Fruit fly (Drosophila melanogaster) whole organism, embryonic: ENCODE results near the gene ckd.

ENCODE experiments used
- Adf1 ChIP-seq: fragments of 200-800 bp; sonication (Bioruptor generic); IDR thresholded peaks from 2 replicates; pipeline ENCODE4 v1.3.6; 2022; ENCODE audit warnings: missing biosample characterization, missing genetic modification characterization
- B-H1 ChIP-seq: fragments of 200-800 bp; sonication (Bioruptor generic); IDR thresholded peaks from 3 replicates; pipeline ENCODE4 v1.3.6; 2022; ENCODE audit warnings: missing biosample characterization, missing genetic modification characterization
- CG10543 ChIP-seq: fragments of 200-800 bp; sonication (Bioruptor generic); optimal IDR thresholded peaks from 3 replicates; lab custom pipeline; 2017; ENCODE audit warnings: missing biosample characterization, mild to moderate bottlenecking, missing genetic modification characterization, moderate library complexity
- CG10959 ChIP-seq: fragments of 200-800 bp; sonication (Bioruptor generic); IDR thresholded peaks from 2 replicates; pipeline ENCODE4 v1.3.6; 2022; ENCODE audit warnings: missing biosample characterization, missing genetic modification characterization
- CG11695 ChIP-seq: fragments of 200-800 bp; sonication (Bioruptor generic); IDR thresholded peaks from 3 replicates; pipeline ENCODE4 v1.3.6; 2022; ENCODE audit warnings: missing biosample characterization, missing genetic modification characterization
- CG12071 ChIP-seq: fragments of 200-800 bp; sonication (Bioruptor generic); optimal IDR thresholded peaks from 3 replicates; lab custom pipeline; 2018; ENCODE audit warnings: missing biosample characterization, mild to moderate bottlenecking, missing genetic modification characterization
- CG13296 ChIP-seq: fragments of 200-800 bp; sonication (Bioruptor generic); optimal IDR thresholded peaks from 3 replicates; lab custom pipeline; 2018; ENCODE audit warnings: missing biosample characterization, mild to moderate bottlenecking, missing genetic modification characterization
- CG16815 ChIP-seq: fragments of 200-800 bp; sonication (Bioruptor generic); optimal IDR thresholded peaks from 3 replicates; lab custom pipeline; 2017; ENCODE audit warnings: missing biosample characterization, mild to moderate bottlenecking, missing genetic modification characterization
- CG16863 ChIP-seq: fragments of 200-800 bp; sonication (Bioruptor generic); optimal IDR thresholded peaks from 3 replicates; lab custom pipeline; 2016; ENCODE audit warnings: missing biosample characterization, missing genetic modification characterization
- CG18599 ChIP-seq: fragments of 200-800 bp; sonication (Bioruptor generic); optimal IDR thresholded peaks from 3 replicates; lab custom pipeline; 2017; ENCODE audit warnings: missing biosample characterization, missing genetic modification characterization, mild to moderate bottlenecking, moderate library complexity, missing genetic modification reagents
- CG30431 ChIP-seq: fragments of 200-800 bp; sonication (Bioruptor generic); optimal IDR thresholded peaks from 2 replicates; lab custom pipeline; 2017; ENCODE audit warnings: missing biosample characterization, missing genetic modification characterization
- CG3065 ChIP-seq: fragments of 200-800 bp; sonication (Bioruptor generic); optimal IDR thresholded peaks from 2 replicates; lab custom pipeline; 2016; ENCODE audit warnings: missing biosample characterization, missing genetic modification characterization
- CG31224 ChIP-seq: fragments of 200-800 bp; sonication (Bioruptor generic); IDR thresholded peaks from 2 replicates; pipeline ENCODE4 v1.3.6; 2022; ENCODE audit warnings: missing biosample characterization, missing genetic modification characterization
- CG31365 ChIP-seq: fragments of 200-800 bp; sonication (Bioruptor generic); optimal IDR thresholded peaks from 2 replicates; lab custom pipeline; 2018; ENCODE audit warnings: missing biosample characterization, mild to moderate bottlenecking, missing genetic modification characterization
- CG3281 ChIP-seq: fragments of 200-800 bp; sonication (Bioruptor generic); optimal IDR thresholded peaks from 3 replicates; lab custom pipeline; 2017; ENCODE audit warnings: missing biosample characterization, mild to moderate bottlenecking, missing genetic modification characterization
- CG3838 ChIP-seq: fragments of 200-800 bp; sonication (Bioruptor generic); optimal IDR thresholded peaks from 3 replicates; lab custom pipeline; 2016; ENCODE audit warnings: missing biosample characterization, missing genetic modification characterization
- CG4820 ChIP-seq: fragments of 200-800 bp; sonication (Bioruptor generic); optimal IDR thresholded peaks from 3 replicates; lab custom pipeline; 2016; ENCODE audit warnings: missing biosample characterization, missing genetic modification characterization
- CG4854 ChIP-seq: fragments of 200-800 bp; sonication (Bioruptor generic); optimal IDR thresholded peaks from 2 replicates; lab custom pipeline; 2016; ENCODE audit warnings: missing biosample characterization, missing genetic modification characterization, inconsistent platforms
- CG6791 ChIP-seq: fragments of 200-800 bp; sonication (Bioruptor generic); IDR thresholded peaks from 3 replicates; pipeline ENCODE4 v1.3.6; 2022; ENCODE audit warnings: missing biosample characterization, missing genetic modification characterization; ENCODE audit not compliant: partially characterized antibody
- CG7271 ChIP-seq: fragments of 200-800 bp; sonication (Bioruptor generic); optimal IDR thresholded peaks from 2 replicates; lab custom pipeline; 2018; ENCODE audit warnings: missing biosample characterization, mild to moderate bottlenecking, missing genetic modification characterization, moderate library complexity
- CG9727 ChIP-seq: fragments of 200-800 bp; sonication (Bioruptor generic); optimal IDR thresholded peaks from 3 replicates; lab custom pipeline; 2017; ENCODE audit warnings: missing biosample characterization, mild to moderate bottlenecking, missing genetic modification characterization
- Chrac-16 ChIP-seq: fragments of 200-800 bp; sonication (Bioruptor generic); optimal IDR thresholded peaks from 3 replicates; lab custom pipeline; 2016; ENCODE audit warnings: missing biosample characterization, missing genetic modification characterization
- Fer1 ChIP-seq: fragments of 200-800 bp; sonication (Bioruptor generic); optimal IDR thresholded peaks from 2 replicates; lab custom pipeline; 2017; ENCODE audit warnings: missing biosample characterization, mild to moderate bottlenecking, missing genetic modification characterization
- Gug ChIP-seq: fragments of 200-800 bp; sonication (Bioruptor generic); IDR thresholded peaks from 4 replicates; pipeline ENCODE4 v1.3.6; 2022; ENCODE audit warnings: missing biosample characterization, missing genetic modification characterization
- Hr3 ChIP-seq: fragments of 200-800 bp; sonication (Bioruptor generic); optimal IDR thresholded peaks from 3 replicates; lab custom pipeline; 2016; ENCODE audit warnings: missing biosample characterization, missing genetic modification characterization
- Mes4 ChIP-seq: fragments of 200-800 bp; sonication (Bioruptor generic); optimal IDR thresholded peaks from 2 replicates; lab custom pipeline; 2016; ENCODE audit warnings: missing biosample characterization, missing genetic modification characterization
- Neu2 ChIP-seq: fragments of 200-800 bp; sonication (Bioruptor generic); optimal IDR thresholded peaks from 3 replicates; lab custom pipeline; 2016; ENCODE audit warnings: missing biosample characterization, missing genetic modification characterization, borderline replicate concordance
- Sry-β ChIP-seq: fragments of 200-800 bp; sonication (Bioruptor generic); optimal IDR thresholded peaks from 2 replicates; lab custom pipeline; 2018; ENCODE audit warnings: missing biosample characterization, mild to moderate bottlenecking, missing genetic modification characterization, moderate library complexity
- al ChIP-seq: fragments of 200-800 bp; sonication (Bioruptor generic); IDR thresholded peaks from 2 replicates; pipeline ENCODE4 v1.3.6; 2022; ENCODE audit warnings: missing biosample characterization, missing genetic modification characterization
- ap ChIP-seq: fragments of 200-800 bp; sonication (Bioruptor generic); IDR thresholded peaks from 2 replicates; pipeline ENCODE4 v1.3.6; 2022; ENCODE audit warnings: missing biosample characterization, missing genetic modification characterization
- ato ChIP-seq: fragments of 200-800 bp; sonication (Bioruptor generic); IDR thresholded peaks from 2 replicates; pipeline ENCODE4 v1.3.6; 2022; ENCODE audit warnings: missing biosample characterization, missing genetic modification characterization; ENCODE audit not compliant: partially characterized antibody
- az2 ChIP-seq: fragments of 200-800 bp; sonication (Bioruptor generic); optimal IDR thresholded peaks from 3 replicates; lab custom pipeline; 2016; ENCODE audit warnings: missing biosample characterization, missing genetic modification characterization
- bcd ChIP-seq: fragments of 200-800 bp; sonication (Bioruptor generic); optimal IDR thresholded peaks from 2 replicates; lab custom pipeline; 2017; ENCODE audit warnings: missing biosample characterization, mild to moderate bottlenecking, missing genetic modification characterization
- btn ChIP-seq: fragments of 200-800 bp; sonication (Bioruptor generic); optimal IDR thresholded peaks from 2 replicates; lab custom pipeline; 2016; ENCODE audit warnings: missing biosample characterization, missing genetic modification characterization
- cato ChIP-seq: fragments of 200-800 bp; sonication (Bioruptor generic); optimal IDR thresholded peaks from 2 replicates; lab custom pipeline; 2016; ENCODE audit warnings: missing biosample characterization, missing genetic modification characterization, borderline replicate concordance
- crc ChIP-seq: fragments of 200-800 bp; sonication (Bioruptor generic); optimal IDR thresholded peaks from 2 replicates; lab custom pipeline; 2016; ENCODE audit warnings: missing biosample characterization, missing genetic modification characterization
- cwo ChIP-seq: fragments of 200-800 bp; sonication (Bioruptor generic); optimal IDR thresholded peaks from 3 replicates; lab custom pipeline; 2017; ENCODE audit warnings: missing biosample characterization, missing genetic modification characterization, mild to moderate bottlenecking, moderate library complexity, missing genetic modification reagents
- dati ChIP-seq: fragments of 200-800 bp; sonication (Bioruptor generic); IDR thresholded peaks from 2 replicates; pipeline ENCODE4 v1.3.6; 2022; ENCODE audit warnings: missing biosample characterization, missing genetic modification characterization
- ems ChIP-seq: fragments of 200-800 bp; sonication (Bioruptor generic); optimal IDR thresholded peaks from 3 replicates; lab custom pipeline; 2016; ENCODE audit warnings: missing biosample characterization, missing genetic modification characterization
- ewg ChIP-seq: fragments of 200-800 bp; sonication (Bioruptor generic); optimal IDR thresholded peaks from 3 replicates; lab custom pipeline; 2017; ENCODE audit warnings: mild to moderate bottlenecking, missing biosample characterization, missing genetic modification reagents, missing genetic modification characterization
- hb ChIP-seq: fragments of 200-800 bp; sonication (Bioruptor generic); IDR thresholded peaks from 3 replicates; pipeline ENCODE4 v1.3.6; 2022; ENCODE audit warnings: missing biosample characterization, missing genetic modification characterization; ENCODE audit not compliant: partially characterized antibody
- inv ChIP-seq: fragments of 200-800 bp; sonication (Bioruptor generic); IDR thresholded peaks from 2 replicates; pipeline ENCODE4 v1.3.6; 2022; ENCODE audit warnings: missing biosample characterization, missing genetic modification characterization; ENCODE audit not compliant: partially characterized antibody
- nau ChIP-seq: fragments of 200-800 bp; sonication (Bioruptor generic); optimal IDR thresholded peaks from 3 replicates; lab custom pipeline; 2017; ENCODE audit warnings: missing biosample characterization, mild to moderate bottlenecking, missing genetic modification characterization, missing genetic modification reagents
- pita ChIP-seq: fragments of 200-800 bp; sonication (Bioruptor generic); optimal IDR thresholded peaks from 2 replicates; lab custom pipeline; 2017; ENCODE audit warnings: missing biosample characterization, mild to moderate bottlenecking, missing genetic modification characterization
- pum ChIP-seq: fragments of 200-800 bp; sonication (Bioruptor generic); optimal IDR thresholded peaks from 2 replicates; lab custom pipeline; 2016; ENCODE audit warnings: missing biosample characterization, missing genetic modification characterization
- shn ChIP-seq: fragments of 200-800 bp; sonication (Bioruptor generic); optimal IDR thresholded peaks from 3 replicates; lab custom pipeline; 2016; ENCODE audit warnings: missing biosample characterization, missing genetic modification characterization
- slbo ChIP-seq: fragments of 200-800 bp; sonication (Bioruptor generic); IDR thresholded peaks from 2 replicates; pipeline ENCODE4 v1.3.6; 2022; ENCODE audit warnings: missing biosample characterization, missing genetic modification characterization
- tio ChIP-seq: fragments of 200-800 bp; sonication (Bioruptor generic); optimal IDR thresholded peaks from 2 replicates; lab custom pipeline; 2017; ENCODE audit warnings: missing biosample characterization, missing genetic modification characterization, inconsistent platforms
- ttk ChIP-seq: fragments of 200-800 bp; sonication (Bioruptor generic); IDR thresholded peaks from 2 replicates; pipeline ENCODE4 v2.1.2; 2022; ENCODE audit warnings: missing biosample characterization, missing genetic modification characterization
- vnd ChIP-seq: fragments of 200-800 bp; sonication (Bioruptor generic); IDR thresholded peaks from 3 replicates; pipeline ENCODE4 v1.3.6; 2022; ENCODE audit warnings: missing biosample characterization, missing genetic modification characterization; ENCODE audit not compliant: partially characterized antibody

Gene ckd

DNA sequence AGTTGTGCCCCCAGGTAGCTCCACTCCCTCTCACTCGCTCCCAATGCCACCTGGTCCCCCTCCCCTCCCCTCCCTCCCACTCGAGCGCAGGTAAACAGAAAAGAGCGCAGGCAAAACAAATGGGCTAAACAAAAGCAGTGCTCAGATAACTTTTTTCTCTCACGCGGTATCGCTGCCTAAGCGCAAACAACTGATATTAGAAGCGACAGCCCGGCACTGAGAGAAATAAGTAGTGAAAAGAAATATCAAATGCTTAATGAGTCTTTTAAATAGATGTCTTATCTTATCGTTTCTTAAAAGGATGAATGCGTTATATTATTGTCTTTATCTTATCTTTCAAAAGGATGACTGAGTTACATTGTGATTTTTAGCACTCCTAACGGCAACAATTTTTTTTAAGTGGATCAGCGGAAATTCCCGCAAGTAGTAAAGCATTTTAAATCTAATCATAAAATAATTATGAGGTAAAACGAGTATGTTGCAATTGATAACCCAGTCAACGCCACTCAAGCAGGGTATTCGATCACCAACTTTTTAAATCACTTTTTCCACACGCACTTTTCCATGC is 43.6 kb downstream of the ckd start (continued):
- TF ChIP-seq shn, result peak; percentile 74
- TF ChIP-seq CG6791 (GFP tag; lab: Robert Waterston, UW), result no peak; the same call in 2 of the 3 replicates
- peak; percentile 88 for TF ChIP-seq nau (GFP tag; lab: Kevin White, UChicago)
- peak; percentile 86 for TF ChIP-seq CG4854 (GFP tag; lab: Kevin White, UChicago)
- 0 out of 2 replicates have a peak, but pooled peaks have one; percentile 14 for TF ChIP-seq dati (GFP tag; lab: Robert Waterston, UW)
- TF ChIP-seq inv, result no peak
- TF ChIP-seq CG31365 (tag; lab: Kevin White, UChicago), result peak; percentile 68
- peak; percentile 69 for TF ChIP-seq CG3065 (GFP tag; lab: Kevin White, UChicago)
- TF ChIP-seq CG30431 (GFP tag; lab: Kevin White, UChicago), result peak; percentile 71
- TF ChIP-seq ewg (GFP tag; lab: Kevin White, UChicago), result peak; percentile 81
- TF ChIP-seq Neu2 (GFP tag; lab: Kevin White, UChicago), result no peak
- TF ChIP-seq CG11695 (GFP tag; lab: Robert Waterston, UW), result peak; percentile 94
- peak; percentile 90 for TF ChIP-seq CG4820 (GFP tag; lab: Kevin White, UChicago)
- peak; percentile 92 for TF ChIP-seq cwo (GFP tag; lab: Kevin White, UChicago)
- TF ChIP-seq Chrac-16 (GFP tag; lab: Kevin White, UChicago), result peak; percentile 89
- peak; percentile 88 for TF ChIP-seq ems (GFP tag; lab: Kevin White, UChicago)
- peak; percentile 78 for TF ChIP-seq Gug (GFP tag; lab: Robert Waterston, UW)
- peak; percentile 84 for TF ChIP-seq CG3838
- TF ChIP-seq crc (GFP tag; lab: Kevin White, UChicago), result peak; percentile 88
- TF ChIP-seq slbo (GFP tag; lab: Robert Waterston, UW), result peak; percentile 90
- TF ChIP-seq CG13296 (GFP tag; lab: Kevin White, UChicago), result peak; percentile 94
- TF ChIP-seq CG31224 (GFP tag; lab: Robert Waterston, UW), result peak; percentile 77
- TF ChIP-seq B-H1, result peak; percentile 79
- no peak for TF ChIP-seq vnd (GFP tag; lab: Robert Waterston, UW)
- peak; percentile 84 for TF ChIP-seq pum (GFP tag; lab: Kevin White, UChicago)
- peak; percentile 74 for TF ChIP-seq btn (GFP tag; lab: Kevin White, UChicago)
- TF ChIP-seq ttk, result peak; percentile 85
- peak; percentile 69 for TF ChIP-seq CG16815 (GFP tag; lab: Kevin White, UChicago)
- TF ChIP-seq tio (GFP tag; lab: Kevin White, UChicago), result peak; percentile 88
- TF ChIP-seq CG7271 (tag; lab: Kevin White, UChicago), result peak; percentile 62
- TF ChIP-seq CG10543 (GFP tag; lab: Kevin White, UChicago), result peak; percentile 83
- peak; percentile 90 for TF ChIP-seq ap (GFP tag; lab: Robert Waterston, UW)
- TF ChIP-seq cato (GFP tag; lab: Kevin White, UChicago), result peak; percentile 85
- TF ChIP-seq ato, result no peak
- TF ChIP-seq al (GFP tag; lab: Robert Waterston, UW), result peak; percentile 79
- TF ChIP-seq Adf1 (GFP tag; lab: Robert Waterston, UW), result peak; percentile 77
- TF ChIP-seq hb (GFP tag; lab: Robert Waterston, UW), result no peak
- peak; percentile 85 for TF ChIP-seq Mes4 (GFP tag; lab: Kevin White, UChicago)
- peak; percentile 73 for TF ChIP-seq CG10959 (GFP tag; lab: Robert Waterston, UW)
- peak; percentile 88 for TF ChIP-seq CG16863 (GFP tag; lab: Kevin White, UChicago)
- peak; percentile 96 for TF ChIP-seq Fer1 (GFP tag; lab: Kevin White, UChicago)
- TF ChIP-seq CG3281 (GFP tag; lab: Kevin White, UChicago), result peak; percentile 92
- peak; percentile 88 for TF ChIP-seq Hr3 (GFP tag; lab: Kevin White, UChicago)
- TF ChIP-seq bcd, result peak; percentile 88
- no peak for TF ChIP-seq pita (GFP tag; lab: Kevin White, UChicago)
- peak; percentile 91 for TF ChIP-seq az2
- peak; percentile 28 for TF ChIP-seq Sry-β
- peak; percentile 96 for TF ChIP-seq CG18599 (GFP tag; lab: Kevin White, UChicago)
- TF ChIP-seq CG9727 (GFP tag; lab: Kevin White, UChicago), result peak; percentile 89
- peak; percentile 89 for TF ChIP-seq CG12071 (GFP tag; lab: Kevin White, UChicago)
